Worm (Caenorhabditis elegans) whole organism, L3 larva: ENCODE measurements around the gene dohh-1.

Experiments used
- R02D3.7 ChIP-seq: fragments of 150-350 bp; optimal IDR thresholded peaks from 2 replicates; lab custom pipeline; 2014; ENCODE audit warnings: missing biosample characterization, missing genetic modification characterization
- ZK546.5 ChIP-seq: sonication (generic microtip); optimal IDR thresholded peaks from 2 replicates; lab custom pipeline; 2017; ENCODE audit warnings: missing biosample characterization, missing genetic modification characterization
- aly-2 ChIP-seq: fragments of 150-350 bp; optimal IDR thresholded peaks from 2 replicates; lab custom pipeline; 2014; ENCODE audit warnings: missing biosample characterization, missing genetic modification characterization
- ama-1 ChIP-seq: fragments of 150-350 bp; optimal IDR thresholded peaks from 2 replicates; lab custom pipeline; 2018
- ceh-28 ChIP-seq: fragments of 150-350 bp; optimal IDR thresholded peaks from 2 replicates; lab custom pipeline; 2014; ENCODE audit warnings: missing biosample characterization, missing genetic modification reagents, missing genetic modification characterization
- ceh-82 ChIP-seq: fragments of 150-350 bp; optimal IDR thresholded peaks from 2 replicates; lab custom pipeline; 2014; ENCODE audit warnings: missing biosample characterization, missing genetic modification characterization
- daf-12 ChIP-seq: fragments of 150-350 bp; optimal IDR thresholded peaks from 2 replicates; lab custom pipeline; 2014; ENCODE audit warnings: missing biosample characterization, missing genetic modification reagents, missing genetic modification characterization
- egl-27 ChIP-seq: sonication (generic microtip); optimal IDR thresholded peaks from 4 replicates; lab custom pipeline; 2017; ENCODE audit warnings: missing biosample characterization, missing genetic modification reagents, missing genetic modification characterization
- egl-5 ChIP-seq: fragments of 150-350 bp; optimal IDR thresholded peaks from 2 replicates; lab custom pipeline; 2017; ENCODE audit warnings: missing biosample characterization, missing genetic modification reagents, missing genetic modification characterization, inconsistent platforms
- elt-1 ChIP-seq: fragments of 150-350 bp; optimal IDR thresholded peaks from 2 replicates; lab custom pipeline; 2014; ENCODE audit warnings: missing biosample characterization, missing genetic modification characterization
- elt-2 ChIP-seq: sonication (generic microtip); optimal IDR thresholded peaks from 2 replicates; lab custom pipeline; 2016; ENCODE audit warnings: missing genetic modification reagents, mild to moderate bottlenecking, missing genetic modification characterization, missing compliant biosample characterization
- elt-3 ChIP-seq, 3 experiments: fragments of 150-350 bp in 1 of 3; sonication (generic microtip) in 2 of 3; optimal IDR thresholded peaks; 2 replicates in 2 of 3; 4 replicates in 1 of 3; lab custom pipeline; 2014 to 2017; ENCODE audit warnings: missing biosample characterization in 3 of 3, missing genetic modification characterization in 3 of 3
- eor-1 ChIP-seq, 2 experiments: fragments of 150-350 bp; optimal IDR thresholded peaks; 2 replicates each; lab custom pipeline; 2014 to 2018; ENCODE audit warnings: missing biosample characterization in 2 of 2, missing genetic modification characterization in 2 of 2
- fkh-10 ChIP-seq: sonication (generic microtip); optimal IDR thresholded peaks from 2 replicates; lab custom pipeline; 2017; ENCODE audit warnings: missing biosample characterization, missing genetic modification reagents, missing genetic modification characterization
- fkh-2 ChIP-seq: fragments of 150-350 bp; optimal IDR thresholded peaks from 2 replicates; lab custom pipeline; 2014; ENCODE audit warnings: missing biosample characterization, missing genetic modification reagents, missing genetic modification characterization
- jun-1 ChIP-seq: fragments of 150-350 bp; optimal IDR thresholded peaks from 2 replicates; lab custom pipeline; 2014; ENCODE audit warnings: missing biosample characterization, missing genetic modification reagents, missing genetic modification characterization
- lin-39 ChIP-seq: fragments of 150-350 bp; optimal IDR thresholded peaks from 2 replicates; lab custom pipeline; 2018; ENCODE audit warnings: missing biosample characterization, missing genetic modification reagents, missing genetic modification characterization
- lsy-12 ChIP-seq: sonication (generic microtip); optimal IDR thresholded peaks from 2 replicates; lab custom pipeline; 2016; ENCODE audit warnings: mild to moderate bottlenecking, missing genetic modification characterization, missing compliant biosample characterization
- mdl-1 ChIP-seq: fragments of 150-350 bp; optimal IDR thresholded peaks from 2 replicates; lab custom pipeline; 2014; ENCODE audit warnings: missing biosample characterization, missing genetic modification characterization
- nhr-11 ChIP-seq: fragments of 150-350 bp; optimal IDR thresholded peaks from 2 replicates; lab custom pipeline; 2014; ENCODE audit warnings: missing biosample characterization, missing genetic modification characterization
- nhr-237 ChIP-seq: fragments of 150-350 bp; optimal IDR thresholded peaks from 2 replicates; lab custom pipeline; 2014; ENCODE audit warnings: missing biosample characterization, missing genetic modification characterization
- nhr-25 ChIP-seq: sonication (generic microtip); optimal IDR thresholded peaks from 2 replicates; lab custom pipeline; 2017; ENCODE audit warnings: missing biosample characterization, missing genetic modification characterization
- nhr-28 ChIP-seq: fragments of 150-350 bp; optimal IDR thresholded peaks from 2 replicates; lab custom pipeline; 2014; ENCODE audit warnings: missing biosample characterization, missing genetic modification characterization
- nhr-43 ChIP-seq: sonication (generic microtip); optimal IDR thresholded peaks from 2 replicates; lab custom pipeline; 2016; ENCODE audit warnings: mild to moderate bottlenecking, missing genetic modification characterization, missing compliant biosample characterization; ENCODE audit not compliant: poor library complexity, severe bottlenecking
- nhr-67 ChIP-seq: fragments of 150-350 bp; optimal IDR thresholded peaks from 2 replicates; lab custom pipeline; 2014; ENCODE audit warnings: missing biosample characterization, missing genetic modification characterization
- nhr-76 ChIP-seq: fragments of 150-350 bp; sonication (generic microtip); optimal IDR thresholded peaks from 5 replicates; lab custom pipeline; 2014; ENCODE audit warnings: missing biosample characterization, missing genetic modification characterization
- pha-4 ChIP-seq: fragments of 150-350 bp; optimal IDR thresholded peaks from 2 replicates; lab custom pipeline; 2014; ENCODE audit warnings: missing biosample characterization, missing genetic modification reagents, missing genetic modification characterization
- pqm-1 ChIP-seq: fragments of 150-350 bp; optimal IDR thresholded peaks from 2 replicates; lab custom pipeline; 2017; ENCODE audit warnings: missing biosample characterization, missing genetic modification characterization, inconsistent platforms
- sea-2 ChIP-seq: fragments of 150-350 bp; sonication (generic microtip); optimal IDR thresholded peaks from 4 replicates; lab custom pipeline; 2014; ENCODE audit warnings: missing biosample characterization, missing genetic modification reagents, missing genetic modification characterization
- skn-1 ChIP-seq: fragments of 150-350 bp; optimal IDR thresholded peaks from 2 replicates; lab custom pipeline; 2014; ENCODE audit warnings: missing biosample characterization, missing genetic modification characterization
- tbx-2 ChIP-seq: sonication (generic microtip); optimal IDR thresholded peaks from 2 replicates; lab custom pipeline; 2016; ENCODE audit warnings: mild to moderate bottlenecking, missing genetic modification characterization, missing compliant biosample characterization
- unc-39 ChIP-seq: sonication (generic microtip); optimal IDR thresholded peaks from 4 replicates; lab custom pipeline; 2017; ENCODE audit warnings: missing biosample characterization, missing genetic modification characterization
- unc-62 ChIP-seq: fragments of 150-350 bp; sonication (generic microtip); optimal IDR thresholded peaks from 4 replicates; lab custom pipeline; 2014; ENCODE audit warnings: missing biosample characterization, missing genetic modification reagents, missing genetic modification characterization
- zag-1 ChIP-seq: fragments of 150-350 bp; optimal IDR thresholded peaks from 2 replicates; lab custom pipeline; 2014; ENCODE audit warnings: missing biosample characterization, missing genetic modification characterization
- ztf-4 ChIP-seq: fragments of 150-350 bp; optimal IDR thresholded peaks from 2 replicates; lab custom pipeline; 2014; ENCODE audit warnings: missing biosample characterization, missing genetic modification characterization

Gene dohh-1

DNA sequence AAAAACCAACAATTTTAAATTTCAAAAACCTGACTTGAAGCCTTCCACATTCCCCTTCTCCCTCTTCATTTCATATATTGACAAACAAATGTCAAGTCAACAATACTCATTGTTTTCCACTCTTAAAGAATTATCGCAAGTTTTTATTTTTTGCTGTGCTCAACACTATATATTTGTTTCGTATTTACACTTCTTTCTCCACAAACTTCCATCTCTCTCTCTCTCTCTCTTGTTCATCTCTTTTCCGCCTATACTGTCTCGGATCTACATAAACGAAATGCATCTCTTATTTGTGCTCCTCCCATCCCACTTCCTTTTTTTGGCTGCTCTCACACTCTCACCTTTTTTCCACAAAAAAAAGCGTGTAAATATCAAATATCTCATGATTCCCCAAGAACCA is 33.0 kb downstream of the dohh-1 start, which contains the start of gene C14A4.12:
TSS of gene C14A4.12 (plus strand) at position 301 of the 400 bp plus-strand sequence.
- TF ChIP-seq ZK546.5 (tag; lab: Kevin White, UChicago) (no peak), R02D3.7 (tag; lab: Kevin White, UChicago) (no peak), pha-4 (peak; percentile 90), eor-1 (tag; optimal IDR thresholded peaks at IDR 0.05; lab: Kevin White, UChicago) (no peak), elt-1 (tag; lab: Kevin White, UChicago) (no peak), nhr-43 (tag; lab: Kevin White, UChicago) (no peak), lin-39 (tag; lab: Kevin White, UChicago) (no peak), egl-27 (no peak)

DNA sequence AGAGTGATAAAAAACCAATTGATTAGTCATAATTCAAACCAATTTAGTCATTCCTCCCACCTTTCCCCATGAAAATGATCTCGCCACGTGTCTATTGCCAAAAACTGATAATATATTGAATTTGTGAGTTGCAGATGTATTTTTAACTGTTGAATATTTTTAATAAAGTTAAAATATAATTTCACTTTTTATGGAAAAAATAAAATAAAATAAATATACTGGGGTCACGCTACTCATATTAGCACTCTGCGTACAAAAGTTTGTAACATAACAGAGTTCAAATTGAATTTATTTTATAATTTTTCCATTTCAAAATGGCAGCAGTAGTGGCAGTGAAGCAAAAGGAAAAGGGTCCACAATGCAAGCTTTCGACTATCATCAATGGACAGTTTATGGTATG is 38.4 kb downstream of the dohh-1 start, which contains the start of gene C14A4.13:
TSS of gene C14A4.13 (plus strand) at position 301 of the 400 bp plus-strand sequence.
- TF ChIP-seq tbx-2 (tag; lab: Kevin White, UChicago), result no peak
- no peak for TF ChIP-seq nhr-25
- TF ChIP-seq ama-1 (lab: Kevin White, UChicago), result no peak
- no peak for TF ChIP-seq nhr-11
- TF ChIP-seq unc-39, result no peak
- no peak for TF ChIP-seq eor-1 (tag; optimal IDR thresholded peaks at IDR 0.05; lab: Kevin White, UChicago)
- TF ChIP-seq zag-1, result no peak
- TF ChIP-seq skn-1 (tag; lab: Kevin White, UChicago), result no peak
- no peak for TF ChIP-seq fkh-10 (GFP tag; lab: Kevin White, UChicago)
- no peak for TF ChIP-seq nhr-76 (tag; lab: Kevin White, UChicago)
- no peak for TF ChIP-seq fkh-2
- no peak for TF ChIP-seq egl-5 (tag; lab: Kevin White, UChicago)
- no peak for TF ChIP-seq lsy-12 (tag; lab: Kevin White, UChicago)
- no peak for TF ChIP-seq daf-12 (tag; lab: Kevin White, UChicago)

DNA sequence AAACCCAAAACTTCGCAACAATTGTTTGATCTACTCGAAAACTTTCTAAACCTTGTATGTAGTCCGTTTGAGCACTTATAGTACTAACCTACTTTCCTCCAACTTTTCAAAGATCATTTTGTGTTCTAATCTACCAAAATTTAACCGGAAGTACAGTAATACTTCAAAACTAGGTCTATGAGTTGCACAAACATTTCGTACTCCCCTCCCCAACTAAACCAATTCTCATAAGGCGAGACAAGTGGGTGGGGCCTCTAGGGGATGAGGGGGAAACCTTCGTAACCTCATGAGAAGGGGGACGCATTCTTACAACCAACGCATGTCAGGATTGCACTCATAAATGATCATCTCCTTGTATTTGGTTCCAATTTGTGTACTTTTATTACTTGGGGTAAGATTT is 42.2 kb downstream of the dohh-1 start, which contains the start of gene cutl-9:
TSS of gene cutl-9 (plus strand) at position 301 of the 400 bp plus-strand sequence.
- TF ChIP-seq ztf-4 (tag; lab: Kevin White, UChicago) (no peak), zag-1 (no peak), egl-5 (tag; lab: Kevin White, UChicago) (no peak), R02D3.7 (tag; lab: Kevin White, UChicago) (no peak), nhr-43 (tag; lab: Kevin White, UChicago) (no peak), ceh-28 (tag; lab: Kevin White, UChicago) (no peak), nhr-237 (no peak), nhr-11 (no peak), mdl-1 (no peak), unc-62 (GFP tag; lab: Kevin White, UChicago) (no peak), elt-3 (tag; optimal IDR thresholded peaks at IDR 0.05; lab: Kevin White, UChicago) (no peak), daf-12 (tag; lab: Kevin White, UChicago) (no peak), sea-2 (GFP tag; lab: Kevin White, UChicago) (no peak), skn-1 (tag; lab: Kevin White, UChicago) (no peak), nhr-76 (tag; lab: Kevin White, UChicago) (no peak), eor-1 (tag; optimal IDR thresholded peaks at IDR 0.05; lab: Kevin White, UChicago) (no peak), nhr-67 (tag; lab: Kevin White, UChicago) (no peak), pqm-1 (tag; lab: Kevin White, UChicago) (no peak)

DNA sequence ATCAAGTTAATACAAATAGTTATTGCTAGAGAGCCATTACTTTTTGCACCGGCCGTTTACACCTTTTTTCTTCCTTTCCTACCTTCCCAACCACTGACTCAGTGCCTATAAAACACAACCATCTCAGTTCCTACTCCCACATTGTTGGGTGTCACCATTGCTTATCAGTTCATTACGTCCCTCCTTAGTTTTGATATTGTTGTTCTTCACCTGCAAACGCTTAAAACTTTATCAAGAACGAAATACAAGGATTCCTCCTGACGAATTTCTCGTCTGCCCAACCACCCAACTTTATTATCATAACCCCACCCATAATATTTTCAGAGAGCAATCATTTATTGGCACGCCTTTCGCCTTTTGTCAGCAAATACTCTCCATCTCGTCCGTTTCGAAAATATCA is 47.3 kb downstream of the dohh-1 start:
- TF ChIP-seq egl-5 (tag; lab: Kevin White, UChicago) (no peak), elt-2 (tag; lab: Kevin White, UChicago) (peak; percentile 84), jun-1 (tag; lab: Kevin White, UChicago) (peak; percentile 38), pqm-1 (tag; lab: Kevin White, UChicago) (peak; percentile 38)

DNA sequence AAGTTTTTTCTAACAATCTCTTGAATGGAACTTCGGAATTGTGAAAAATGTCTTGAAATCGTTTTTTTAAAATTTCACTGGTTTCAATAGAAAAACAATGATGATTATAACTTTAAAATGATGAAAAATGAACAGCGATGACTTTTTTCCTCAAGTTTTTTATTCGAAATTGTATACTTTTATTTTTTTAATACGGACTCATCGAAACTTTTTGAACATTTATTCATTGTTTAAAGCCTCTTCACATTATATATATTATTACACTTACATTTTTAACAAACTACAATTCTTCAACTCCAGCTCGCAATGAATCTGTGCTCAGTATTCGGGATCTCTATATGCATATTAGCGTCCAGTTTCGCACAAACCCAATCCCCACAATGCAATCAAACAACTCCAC is 48.2 kb downstream of the dohh-1 start, which contains the start of gene M28.8:
TSS of gene M28.8 (plus strand) at position 301 of the 400 bp plus-strand sequence.
- TF ChIP-seq fkh-10 (GFP tag; lab: Kevin White, UChicago) (no peak), lsy-12 (tag; lab: Kevin White, UChicago) (no peak), ceh-82 (no peak), nhr-43 (tag; lab: Kevin White, UChicago) (no peak), elt-3 (tag; optimal IDR thresholded peaks at IDR 0.05; lab: Kevin White, UChicago) (no peak), pha-4 (no peak), aly-2 (tag; lab: Kevin White, UChicago) (no peak), nhr-28 (no peak)
